Fruit fly (Drosophila melanogaster): ENCODE data around the gene mRpL51.

DNA sequence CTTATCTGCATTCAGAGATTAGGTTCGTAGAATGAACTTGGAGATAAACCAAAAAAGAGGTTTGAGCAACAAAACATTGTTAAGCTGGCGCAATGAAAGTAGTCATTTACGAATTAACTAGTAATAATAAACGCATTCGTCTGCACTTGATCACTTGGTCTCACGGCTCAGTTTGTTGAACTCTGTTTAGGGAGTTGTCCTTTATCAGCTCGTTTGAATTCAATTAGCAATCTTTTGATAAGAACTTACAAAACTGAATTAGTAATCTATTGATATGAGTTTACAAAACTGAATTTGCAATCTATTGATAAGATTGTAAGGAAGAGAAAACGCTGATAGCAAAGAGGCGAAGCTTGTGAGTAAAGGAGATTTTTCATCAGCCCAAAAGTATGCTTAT lies 16.9 kb upstream of the mRpL51 start:
- TF ChIP-seq Pif1A (GFP tag; optimal IDR thresholded peaks at IDR 0.05) = no peak
- TF ChIP-seq fd96Ca (GFP tag; IDR thresholded peaks at IDR 0.05) = no peak
- TF ChIP-seq CG10348 (GFP tag; IDR thresholded peaks at IDR 0.05) = no peak
- TF ChIP-seq D1 (tag; optimal IDR thresholded peaks at IDR 0.05) = no peak
- no peak for TF ChIP-seq EcR (GFP tag; optimal IDR thresholded peaks at IDR 0.05)
- no peak for TF ChIP-seq CG14655 (GFP tag; optimal IDR thresholded peaks at IDR 0.05)
- no peak for TF ChIP-seq CG17806 (tag; optimal IDR thresholded peaks at IDR 0.05)
- TF ChIP-seq CG8301 (tag; optimal IDR thresholded peaks at IDR 0.05) = no peak
- no peak for TF ChIP-seq Ets98B (GFP tag; IDR thresholded peaks at IDR 0.05)
- TF ChIP-seq CG8159 (tag; optimal IDR thresholded peaks at IDR 0.05) = no peak

Measured in whole organism, pupa.